Worm (Caenorhabditis elegans) whole organism, early embryonic: ENCODE measurements around the gene F44A6.5.

Source experiments
- B0310.2 ChIP-seq: sonication (generic microtip); optimal IDR thresholded peaks from 2 replicates; lab custom pipeline; 2016; ENCODE audit warnings: mild to moderate bottlenecking, missing genetic modification characterization, missing compliant biosample characterization
- F13C5.2 ChIP-seq: sonication (generic microtip); optimal IDR thresholded peaks from 2 replicates; lab custom pipeline; 2017; ENCODE audit warnings: mild to moderate bottlenecking, missing genetic modification characterization, inconsistent platforms, missing compliant biosample characterization
- aly-1 ChIP-seq: sonication (generic microtip); optimal IDR thresholded peaks from 2 replicates; lab custom pipeline; 2016; ENCODE audit warnings: missing genetic modification characterization, missing compliant biosample characterization
- ama-1 ChIP-seq: fragments of 150-350 bp; optimal IDR thresholded peaks from 2 replicates; lab custom pipeline; 2014
- ceh-13 ChIP-seq: fragments of 200-800 bp; sonication (Bioruptor generic); optimal IDR thresholded peaks from 2 replicates; lab custom pipeline; 2018; ENCODE audit warnings: mild to moderate bottlenecking, missing genetic modification characterization, missing compliant biosample characterization
- ceh-36 ChIP-seq: sonication (generic microtip); optimal IDR thresholded peaks from 2 replicates; lab custom pipeline; 2016; ENCODE audit warnings: missing genetic modification characterization, inconsistent platforms, missing compliant biosample characterization
- ets-7 ChIP-seq: sonication (generic microtip); optimal IDR thresholded peaks from 2 replicates; lab custom pipeline; 2016; ENCODE audit warnings: missing genotype, missing genetic modification characterization, missing compliant biosample characterization
- flt-1 ChIP-seq: fragments of 200-800 bp; sonication (Bioruptor generic); IDR thresholded peaks from 2 replicates; pipeline ENCODE4 v1.3.6; 2022; ENCODE audit warnings: missing genetic modification characterization, missing compliant biosample characterization
- hmbx-1 ChIP-seq: sonication (generic microtip); optimal IDR thresholded peaks from 2 replicates; lab custom pipeline; 2016; ENCODE audit warnings: mild to moderate bottlenecking, missing genetic modification characterization, missing compliant biosample characterization
- hmg-4 ChIP-seq: fragments of 200-800 bp; sonication (Bioruptor generic); optimal IDR thresholded peaks from 2 replicates; lab custom pipeline; 2018; ENCODE audit warnings: mild to moderate bottlenecking, missing genetic modification characterization, missing compliant biosample characterization
- hnd-1 ChIP-seq: sonication (generic microtip); optimal IDR thresholded peaks from 2 replicates; lab custom pipeline; 2016; ENCODE audit warnings: missing genetic modification characterization, missing compliant biosample characterization
- pes-1 ChIP-seq: fragments of 200-800 bp; sonication (Bioruptor generic); IDR thresholded peaks from 2 replicates; pipeline ENCODE4 v1.3.6; 2022; ENCODE audit warnings: missing genetic modification reagents, missing genetic modification characterization, missing compliant biosample characterization
- scrt-1 ChIP-seq: fragments of 200-800 bp; sonication (Bioruptor generic); IDR thresholded peaks from 2 replicates; pipeline ENCODE4 v1.3.6; 2022; ENCODE audit warnings: missing genetic modification characterization, missing compliant biosample characterization
- sea-1 ChIP-seq: fragments of 200-800 bp; sonication (Bioruptor generic); conservative IDR thresholded peaks from 2 replicates; pipeline ENCODE4 v1.3.6; 2022; ENCODE audit warnings: missing genetic modification characterization, missing compliant biosample characterization
- tbx-11 ChIP-seq: fragments of 200-800 bp; sonication (Bioruptor generic); IDR thresholded peaks from 2 replicates; pipeline ENCODE4 v1.3.6; 2022; ENCODE audit warnings: missing genetic modification characterization, missing compliant biosample characterization
- tbx-37 ChIP-seq: fragments of 200-800 bp; sonication (Bioruptor generic); conservative IDR thresholded peaks from 2 replicates; pipeline ENCODE4 v1.3.6; 2022; ENCODE audit warnings: missing genetic modification reagents, missing genetic modification characterization, missing compliant biosample characterization
- tra-4 ChIP-seq: sonication (generic microtip); optimal IDR thresholded peaks from 2 replicates; lab custom pipeline; 2017; ENCODE audit warnings: missing genetic modification characterization, missing compliant biosample characterization

F44A6.5 gene

DNA sequence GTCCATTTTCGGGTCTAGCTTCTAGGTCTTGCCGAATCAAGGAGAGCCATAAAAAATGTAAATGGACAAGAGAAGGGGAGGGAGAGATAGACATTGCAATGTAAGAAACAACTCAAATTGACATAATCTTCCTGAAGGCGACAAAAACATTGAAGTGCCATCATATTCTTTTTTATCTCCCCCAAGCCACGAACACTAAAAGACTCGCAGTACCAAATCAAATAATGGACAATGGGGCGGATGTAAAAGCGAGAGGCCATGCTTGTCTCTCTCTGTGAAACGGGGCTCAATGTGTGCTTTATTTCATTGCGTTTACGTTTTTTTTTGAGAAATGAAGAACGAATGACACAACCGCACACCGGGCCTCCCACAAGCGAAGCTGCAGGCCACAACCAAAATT lies 7.1 kb upstream of the F44A6.5 start:
- TF ChIP-seq scrt-1 (GFP tag; lab: Robert Waterston, UW): no peak
- TF ChIP-seq hmbx-1 (tag; lab: Kevin White, UChicago): no peak

DNA sequence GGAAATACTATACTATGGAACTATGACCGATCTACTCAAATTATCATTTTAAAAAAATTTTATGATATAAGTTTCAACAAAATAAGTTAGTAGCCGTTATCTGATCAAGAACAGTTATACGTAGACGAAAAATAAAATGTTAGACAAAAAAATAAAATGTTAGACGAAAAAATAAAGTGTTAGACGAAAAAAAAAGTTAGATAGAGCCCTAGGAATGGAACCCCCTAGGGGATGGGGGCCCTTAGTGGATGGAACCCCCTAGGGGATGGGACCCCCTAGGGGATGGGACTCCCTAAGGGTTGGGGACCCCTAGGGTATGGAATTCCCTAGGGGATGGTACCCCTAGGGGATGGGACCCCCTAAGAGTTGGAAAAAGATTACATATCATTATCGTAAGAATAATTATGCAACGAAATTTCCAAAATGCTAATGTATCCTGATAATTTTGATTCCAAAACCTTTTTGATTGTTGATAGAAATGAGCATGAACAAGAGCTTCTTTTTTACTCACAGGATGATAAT lies 516 bp upstream of the F44A6.5 start:
- TF ChIP-seq tra-4: no peak
- TF ChIP-seq tbx-11 (GFP tag; lab: Robert Waterston, UW): 0 out of 2 replicates have a peak, but pooled peaks have one; percentile 43

DNA sequence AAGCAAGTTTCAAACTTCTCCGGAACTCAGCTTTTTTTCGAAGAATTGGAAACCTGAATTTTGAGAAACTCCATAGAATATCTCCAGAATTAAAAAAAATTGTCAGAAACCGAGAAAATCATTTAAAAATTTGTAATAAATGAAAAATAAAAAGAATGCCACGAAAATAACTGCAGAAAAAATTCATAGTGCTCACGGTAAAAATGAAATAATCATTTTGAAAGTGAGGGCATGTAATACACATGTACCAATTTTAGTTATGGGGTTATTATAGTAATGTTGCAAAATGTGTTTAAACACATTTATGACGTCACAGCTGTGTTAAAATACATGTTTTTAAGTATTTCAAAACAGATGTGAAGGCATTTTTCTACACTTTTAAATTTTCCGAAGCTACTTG lies 1.9 kb downstream of the F44A6.5 start:
- no peak for TF ChIP-seq sea-1 (GFP tag; lab: Robert Waterston, UW)
- TF ChIP-seq hmbx-1 (tag; lab: Kevin White, UChicago): no peak
- TF ChIP-seq scrt-1 (GFP tag; lab: Robert Waterston, UW): no peak
- no peak for TF ChIP-seq pes-1 (GFP tag; lab: Robert Waterston, UW)
- no peak for TF ChIP-seq tbx-11 (GFP tag; lab: Robert Waterston, UW)
- TF ChIP-seq ceh-36 (tag; lab: Kevin White, UChicago): no peak
- no peak for TF ChIP-seq ama-1
- no peak for TF ChIP-seq aly-1 (tag; lab: Kevin White, UChicago)
- TF ChIP-seq hnd-1 (tag; lab: Kevin White, UChicago): no peak
- TF ChIP-seq tbx-37 (GFP tag; lab: Robert Waterston, UW): no peak
- TF ChIP-seq flt-1 (GFP tag; lab: Robert Waterston, UW): no peak
- TF ChIP-seq B0310.2 (tag; lab: Kevin White, UChicago): no peak
- TF ChIP-seq F13C5.2 (tag; lab: Kevin White, UChicago): no peak
- TF ChIP-seq ceh-13 (GFP tag; lab: Kevin White, UChicago): no peak
- no peak for TF ChIP-seq ets-7 (tag; lab: Kevin White, UChicago)
- TF ChIP-seq tra-4: no peak
- no peak for TF ChIP-seq hmg-4

ce11 chrX:10216344-10216743 lies 2.4 kb downstream of the F44A6.5 start:
- TF ChIP-seq pes-1 (GFP tag; lab: Robert Waterston, UW): no peak
- no peak for TF ChIP-seq tra-4
- TF ChIP-seq ets-7 (tag; lab: Kevin White, UChicago): no peak
- TF ChIP-seq hmbx-1 (tag; lab: Kevin White, UChicago): no peak
- TF ChIP-seq F13C5.2 (tag; lab: Kevin White, UChicago): no peak
- TF ChIP-seq scrt-1 (GFP tag; lab: Robert Waterston, UW): no peak
- no peak for TF ChIP-seq sea-1 (GFP tag; lab: Robert Waterston, UW)

DNA sequence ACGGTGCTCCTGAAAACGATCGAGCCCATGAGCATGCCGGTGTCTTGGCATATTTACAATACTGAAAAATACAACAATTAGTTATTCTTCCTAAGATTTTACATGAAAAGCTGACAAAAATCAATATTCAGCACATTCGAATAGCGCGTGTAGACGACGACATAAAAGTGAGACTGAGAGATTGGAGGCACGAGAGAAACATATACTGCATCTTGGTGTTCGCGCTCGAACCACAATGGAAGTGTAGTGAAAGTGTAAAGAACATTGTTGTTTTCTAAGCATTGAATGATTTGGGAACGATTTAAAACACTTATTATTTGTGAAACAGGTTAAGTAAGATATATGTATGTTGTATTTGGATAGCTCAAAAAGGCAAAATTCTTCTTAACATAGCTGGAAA lies 3.3 kb downstream of the F44A6.5 start, which contains the start of gene F44A6.4:
Gene F44A6.4 (minus strand): TSS at position 67 of the 400 bp plus-strand sequence.
- no peak for TF ChIP-seq aly-1 (tag; lab: Kevin White, UChicago)
- TF ChIP-seq hmg-4: no peak
- no peak for TF ChIP-seq hnd-1 (tag; lab: Kevin White, UChicago)
- no peak for TF ChIP-seq ama-1
- TF ChIP-seq hmbx-1 (tag; lab: Kevin White, UChicago): no peak
- TF ChIP-seq flt-1 (GFP tag; lab: Robert Waterston, UW): no peak
- no peak for TF ChIP-seq tra-4
- TF ChIP-seq pes-1 (GFP tag; lab: Robert Waterston, UW): no peak
- no peak for TF ChIP-seq F13C5.2 (tag; lab: Kevin White, UChicago)
- TF ChIP-seq tbx-11 (GFP tag; lab: Robert Waterston, UW): no peak
- no peak for TF ChIP-seq tbx-37 (GFP tag; lab: Robert Waterston, UW)
- TF ChIP-seq ceh-36 (tag; lab: Kevin White, UChicago): no peak
- no peak for TF ChIP-seq sea-1 (GFP tag; lab: Robert Waterston, UW)
- TF ChIP-seq ceh-13 (GFP tag; lab: Kevin White, UChicago): no peak
- no peak for TF ChIP-seq B0310.2 (tag; lab: Kevin White, UChicago)

DNA sequence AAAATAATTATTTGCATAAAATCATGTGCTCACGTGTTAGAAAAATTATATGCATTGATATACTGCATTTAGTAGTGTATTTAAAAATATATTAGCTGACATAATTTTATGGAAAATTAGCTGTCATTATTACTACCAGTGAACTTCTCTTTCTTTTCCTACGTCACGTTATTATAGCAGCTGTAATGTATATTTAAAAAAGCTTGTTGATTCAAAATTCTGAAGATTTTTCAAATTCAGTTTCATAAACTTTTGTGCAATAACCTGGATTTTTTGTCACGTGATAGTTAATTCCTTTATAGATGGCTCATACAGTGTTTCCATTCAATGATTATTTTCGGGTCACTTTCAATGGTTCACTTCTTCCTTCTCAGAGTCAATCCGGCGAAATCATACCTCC lies 6.3 kb downstream of the F44A6.5 start, which contains the start of gene F44A6.3:
Gene F44A6.3 (plus strand): TSS at position 301 of the 400 bp plus-strand sequence.
- TF ChIP-seq F13C5.2 (tag; lab: Kevin White, UChicago) (no peak), hnd-1 (tag; lab: Kevin White, UChicago) (no peak), flt-1 (GFP tag; lab: Robert Waterston, UW) (no peak), scrt-1 (GFP tag; lab: Robert Waterston, UW) (no peak)

- TF ChIP-seq hnd-1 (tag; lab: Kevin White, UChicago) (no peak), scrt-1 (GFP tag; lab: Robert Waterston, UW) (no peak), hmg-4 (no peak), flt-1 (GFP tag; lab: Robert Waterston, UW) (no peak), B0310.2 (tag; lab: Kevin White, UChicago) (no peak), ama-1 (no peak), hmbx-1 (tag; lab: Kevin White, UChicago) (no peak), tra-4 (no peak), pes-1 (GFP tag; lab: Robert Waterston, UW) (no peak), ceh-13 (GFP tag; lab: Kevin White, UChicago) (no peak)
Measured at ce11 chrX:10208481-10208880, 10.2 kb downstream of the F44A6.5 start.

DNA sequence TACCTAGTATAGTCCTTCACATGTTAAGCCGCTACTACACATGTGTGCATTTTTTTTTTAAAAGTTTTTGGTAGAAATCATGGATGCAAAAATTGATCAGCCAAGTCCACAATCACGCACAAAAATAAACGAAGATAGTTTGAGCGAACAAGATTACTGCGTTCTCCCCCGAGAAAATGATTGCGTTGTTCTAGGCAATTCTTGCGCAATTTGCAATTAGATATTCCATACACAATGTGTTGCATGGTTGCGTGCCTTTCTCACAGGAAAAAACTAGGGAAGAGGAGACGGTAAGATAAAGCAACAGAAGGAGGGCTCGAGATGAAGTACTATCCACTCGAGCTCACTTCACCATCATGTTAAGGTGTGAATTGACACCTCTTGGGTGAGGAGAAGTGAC lies 12.7 kb downstream of the F44A6.5 start:
- no peak for TF ChIP-seq ama-1
- TF ChIP-seq sea-1 (GFP tag; lab: Robert Waterston, UW): no peak
- TF ChIP-seq hmg-4: no peak
- no peak for TF ChIP-seq hnd-1 (tag; lab: Kevin White, UChicago)
- no peak for TF ChIP-seq aly-1 (tag; lab: Kevin White, UChicago)
- TF ChIP-seq ceh-36 (tag; lab: Kevin White, UChicago): no peak
- no peak for TF ChIP-seq ets-7 (tag; lab: Kevin White, UChicago)
- no peak for TF ChIP-seq ceh-13 (GFP tag; lab: Kevin White, UChicago)
- no peak for TF ChIP-seq tbx-37 (GFP tag; lab: Robert Waterston, UW)
- TF ChIP-seq tbx-11 (GFP tag; lab: Robert Waterston, UW): no peak
